Fruit fly (Drosophila melanogaster) whole organism, embryonic: ENCODE data around the gene Swip-1.

Experiments used
- ATbp ChIP-seq: fragments of 200-800 bp; sonication (Bioruptor generic); optimal IDR thresholded peaks from 2 replicates; lab custom pipeline; 2017; ENCODE audit warnings: missing biosample characterization, mild to moderate bottlenecking, missing genetic modification characterization, missing genetic modification reagents
- Abd-B ChIP-seq: fragments of 200-800 bp; sonication (Bioruptor generic); optimal IDR thresholded peaks from 2 replicates; lab custom pipeline; 2018; ENCODE audit warnings: missing biosample characterization, mild to moderate bottlenecking, missing genetic modification characterization, moderate library complexity
- CG10979 ChIP-seq: fragments of 200-800 bp; sonication (Bioruptor generic); optimal IDR thresholded peaks from 2 replicates; lab custom pipeline; 2018; ENCODE audit warnings: missing biosample characterization, mild to moderate bottlenecking, missing genetic modification characterization, moderate library complexity
- CG12071 ChIP-seq: fragments of 200-800 bp; sonication (Bioruptor generic); optimal IDR thresholded peaks from 3 replicates; lab custom pipeline; 2018; ENCODE audit warnings: missing biosample characterization, mild to moderate bottlenecking, missing genetic modification characterization
- CG12299 ChIP-seq: fragments of 200-800 bp; sonication (Bioruptor generic); optimal IDR thresholded peaks from 2 replicates; lab custom pipeline; 2018; ENCODE audit warnings: missing biosample characterization, mild to moderate bottlenecking, missing genetic modification characterization
- CG12659 ChIP-seq: fragments of 200-800 bp; sonication (Bioruptor generic); optimal IDR thresholded peaks from 3 replicates; lab custom pipeline; 2017; ENCODE audit warnings: mild to moderate bottlenecking, missing biosample characterization, missing genetic modification reagents, missing genetic modification characterization
- CG12744 ChIP-seq: fragments of 200-800 bp; sonication (Bioruptor generic); optimal IDR thresholded peaks from 2 replicates; lab custom pipeline; 2016; ENCODE audit warnings: missing biosample characterization, missing genetic modification characterization
- CG14014 ChIP-seq: fragments of 200-800 bp; sonication (Bioruptor generic); IDR thresholded peaks from 2 replicates; pipeline ENCODE4 v1.3.6; 2022; ENCODE audit warnings: missing biosample characterization, missing genetic modification characterization
- CG14710 ChIP-seq: fragments of 200-800 bp; sonication (Bioruptor generic); optimal IDR thresholded peaks from 3 replicates; lab custom pipeline; 2019; ENCODE audit warnings: missing biosample characterization, mild to moderate bottlenecking, missing genetic modification characterization, moderate library complexity
- CG1647 ChIP-seq: fragments of 200-800 bp; sonication (Bioruptor generic); optimal IDR thresholded peaks from 3 replicates; lab custom pipeline; 2016; ENCODE audit warnings: missing biosample characterization, missing genetic modification characterization
- CG17912 ChIP-seq: fragments of 200-800 bp; sonication (Bioruptor generic); optimal IDR thresholded peaks from 2 replicates; lab custom pipeline; 2018; ENCODE audit warnings: missing biosample characterization, mild to moderate bottlenecking, missing genetic modification characterization
- CG2889 ChIP-seq: fragments of 200-800 bp; sonication (Bioruptor generic); IDR thresholded peaks from 3 replicates; pipeline ENCODE4 v1.3.6; 2022; ENCODE audit warnings: missing biosample characterization, missing genetic modification characterization
- CG30431 ChIP-seq: fragments of 200-800 bp; sonication (Bioruptor generic); optimal IDR thresholded peaks from 2 replicates; lab custom pipeline; 2017; ENCODE audit warnings: missing biosample characterization, missing genetic modification characterization
- CG3726 ChIP-seq: fragments of 200-800 bp; sonication (Bioruptor generic); IDR thresholded peaks from 3 replicates; pipeline ENCODE4, ENCODE4 v1.3.6; 2022; ENCODE audit warnings: missing biosample characterization, missing genetic modification characterization
- CG42726 ChIP-seq: fragments of 200-800 bp; sonication (Bioruptor generic); IDR thresholded peaks from 2 replicates; pipeline ENCODE4 v1.3.6; 2022; ENCODE audit warnings: missing biosample characterization, missing genetic modification characterization; ENCODE audit not compliant: partially characterized antibody
- CG4424 ChIP-seq: fragments of 200-800 bp; sonication (Bioruptor generic); optimal IDR thresholded peaks from 3 replicates; lab custom pipeline; 2016; ENCODE audit warnings: missing biosample characterization, missing genetic modification characterization
- CG4820 ChIP-seq: fragments of 200-800 bp; sonication (Bioruptor generic); optimal IDR thresholded peaks from 3 replicates; lab custom pipeline; 2016; ENCODE audit warnings: missing biosample characterization, missing genetic modification characterization
- CG6765 ChIP-seq: fragments of 200-800 bp; sonication (Bioruptor generic); optimal IDR thresholded peaks from 3 replicates; lab custom pipeline; 2017; ENCODE audit warnings: missing biosample characterization, mild to moderate bottlenecking, missing genetic modification characterization
- CG7839 ChIP-seq: fragments of 200-800 bp; sonication (Bioruptor generic); optimal IDR thresholded peaks from 3 replicates; lab custom pipeline; 2018; ENCODE audit warnings: missing biosample characterization, mild to moderate bottlenecking, missing genetic modification characterization, moderate library complexity
- CG8281 ChIP-seq: fragments of 200-800 bp; sonication (Bioruptor generic); optimal IDR thresholded peaks from 2 replicates; lab custom pipeline; 2018; ENCODE audit warnings: missing biosample characterization, mild to moderate bottlenecking, missing genetic modification characterization, moderate library complexity
- CG9727 ChIP-seq: fragments of 200-800 bp; sonication (Bioruptor generic); optimal IDR thresholded peaks from 3 replicates; lab custom pipeline; 2017; ENCODE audit warnings: missing biosample characterization, mild to moderate bottlenecking, missing genetic modification characterization
- D19B ChIP-seq: fragments of 200-800 bp; sonication (Bioruptor generic); optimal IDR thresholded peaks from 2 replicates; lab custom pipeline; 2017; ENCODE audit warnings: missing biosample characterization, mild to moderate bottlenecking, missing genetic modification characterization
- Dad ChIP-seq: fragments of 200-800 bp; sonication (Bioruptor generic); optimal IDR thresholded peaks from 3 replicates; lab custom pipeline; 2016; ENCODE audit warnings: missing biosample characterization, missing genetic modification characterization
- HHEX ChIP-seq: fragments of 200-800 bp; sonication (Bioruptor generic); optimal IDR thresholded peaks from 3 replicates; lab custom pipeline; 2017; ENCODE audit warnings: missing biosample characterization, mild to moderate bottlenecking, missing genetic modification characterization, missing genetic modification reagents
- Hr3 ChIP-seq: fragments of 200-800 bp; sonication (Bioruptor generic); optimal IDR thresholded peaks from 3 replicates; lab custom pipeline; 2016; ENCODE audit warnings: missing biosample characterization, missing genetic modification characterization
- Kr ChIP-seq: fragments of 200-800 bp; sonication (Bioruptor generic); optimal IDR thresholded peaks from 2 replicates; lab custom pipeline; 2017; ENCODE audit warnings: missing biosample characterization, mild to moderate bottlenecking, missing genetic modification characterization
- NC2β ChIP-seq: fragments of 200-800 bp; sonication (Bioruptor generic); optimal IDR thresholded peaks from 2 replicates; lab custom pipeline; 2016; ENCODE audit warnings: missing biosample characterization, missing genetic modification characterization
- Poxn ChIP-seq: fragments of 200-800 bp; sonication (Bioruptor generic); IDR thresholded peaks from 2 replicates; pipeline ENCODE4 v1.3.6; 2022; ENCODE audit warnings: missing biosample characterization, missing genetic modification characterization
- Rfx ChIP-seq: fragments of 200-800 bp; sonication (Bioruptor generic); IDR thresholded peaks from 2 replicates; pipeline ENCODE4 v1.3.6; 2022; ENCODE audit warnings: missing biosample characterization, missing genetic modification characterization
- Side ChIP-seq: fragments of 200-800 bp; sonication (Bioruptor generic); optimal IDR thresholded peaks from 2 replicates; lab custom pipeline; 2016; ENCODE audit warnings: missing biosample characterization, missing genetic modification characterization
- Sry-β ChIP-seq: fragments of 200-800 bp; sonication (Bioruptor generic); optimal IDR thresholded peaks from 2 replicates; lab custom pipeline; 2018; ENCODE audit warnings: missing biosample characterization, mild to moderate bottlenecking, missing genetic modification characterization, moderate library complexity
- TFAM ChIP-seq: fragments of 200-800 bp; sonication (Bioruptor generic); optimal IDR thresholded peaks from 2 replicates; lab custom pipeline; 2017; ENCODE audit warnings: missing biosample characterization, missing genetic modification characterization, inconsistent platforms
- ash1 ChIP-seq: fragments of 200-800 bp; sonication (Bioruptor generic); optimal IDR thresholded peaks from 2 replicates; lab custom pipeline; 2018; ENCODE audit warnings: missing biosample characterization, mild to moderate bottlenecking, missing genetic modification characterization
- bowl ChIP-seq: fragments of 200-800 bp; sonication (Bioruptor generic); IDR thresholded peaks from 2 replicates; pipeline ENCODE4 v1.3.6; 2022; ENCODE audit warnings: missing biosample characterization, missing genetic modification characterization
- crol ChIP-seq: fragments of 200-800 bp; sonication (Bioruptor generic); IDR thresholded peaks from 2 replicates; pipeline ENCODE4 v1.3.6; 2022; ENCODE audit warnings: missing biosample characterization, missing genetic modification characterization
- disco-r ChIP-seq: fragments of 200-800 bp; sonication (Bioruptor generic); optimal IDR thresholded peaks from 2 replicates; lab custom pipeline; 2016; ENCODE audit warnings: missing biosample characterization, missing genetic modification characterization
- dmrt99B ChIP-seq: fragments of 200-800 bp; sonication (Bioruptor generic); optimal IDR thresholded peaks from 2 replicates; lab custom pipeline; 2018; ENCODE audit warnings: missing biosample characterization, mild to moderate bottlenecking, missing genetic modification characterization, moderate library complexity
- fd3F ChIP-seq: fragments of 200-800 bp; sonication (Bioruptor generic); optimal IDR thresholded peaks from 2 replicates; lab custom pipeline; 2018; ENCODE audit warnings: missing biosample characterization, mild to moderate bottlenecking, missing genetic modification characterization, moderate library complexity
- fd64A ChIP-seq: fragments of 200-800 bp; sonication (Bioruptor generic); optimal IDR thresholded peaks from 3 replicates; lab custom pipeline; 2018; ENCODE audit warnings: missing biosample characterization, mild to moderate bottlenecking, missing genetic modification characterization
- fd96Cb ChIP-seq: fragments of 200-800 bp; sonication (Bioruptor generic); optimal IDR thresholded peaks from 2 replicates; lab custom pipeline; 2018; ENCODE audit warnings: missing biosample characterization, mild to moderate bottlenecking, missing genetic modification characterization, moderate library complexity
- kay ChIP-seq: fragments of 200-800 bp; sonication (Bioruptor generic); optimal IDR thresholded peaks from 2 replicates; lab custom pipeline; 2016; ENCODE audit warnings: missing biosample characterization, missing genetic modification characterization
- pnt ChIP-seq: fragments of 200-800 bp; sonication (Bioruptor generic); optimal IDR thresholded peaks from 3 replicates; lab custom pipeline; 2016; ENCODE audit warnings: missing biosample characterization, missing genetic modification characterization
- row ChIP-seq: fragments of 200-800 bp; sonication (Bioruptor generic); IDR thresholded peaks from 3 replicates; pipeline ENCODE4 v1.3.6; 2022; ENCODE audit warnings: missing biosample characterization, missing genetic modification characterization
- sens ChIP-seq: fragments of 200-800 bp; sonication (Bioruptor generic); peaks from one replicate; lab custom pipeline; 2016; ENCODE audit warnings: missing biosample characterization, missing genetic modification characterization
- toy ChIP-seq: fragments of 200-800 bp; sonication (Bioruptor generic); IDR thresholded peaks from 2 replicates; pipeline ENCODE4 v1.3.6; 2022; ENCODE audit warnings: missing biosample characterization, missing genetic modification characterization
- ttk ChIP-seq: fragments of 200-800 bp; sonication (Bioruptor generic); IDR thresholded peaks from 2 replicates; pipeline ENCODE4 v2.1.2; 2022; ENCODE audit warnings: missing biosample characterization, missing genetic modification characterization
- tup ChIP-seq: fragments of 200-800 bp; sonication (Bioruptor generic); optimal IDR thresholded peaks from 2 replicates; lab custom pipeline; 2016; ENCODE audit warnings: missing biosample characterization, mild to moderate bottlenecking, missing genetic modification characterization, moderate library complexity
- zfh1 ChIP-seq: fragments of 200-800 bp; sonication (Bioruptor generic); IDR thresholded peaks from 3 replicates; pipeline ENCODE4 v1.3.6; 2022; ENCODE audit warnings: missing biosample characterization, missing genetic modification characterization
- zfh2 ChIP-seq: fragments of 200-800 bp; sonication (Bioruptor generic); optimal IDR thresholded peaks from 2 replicates; lab custom pipeline; 2016; ENCODE audit warnings: missing biosample characterization, missing genetic modification characterization

Swip-1 gene

dm6 chr2L:19021278-19022220, 34.5 kb upstream of the Swip-1 start (continued):
- TF ChIP-seq Poxn (no peak), sens (GFP tag; lab: Kevin White, UChicago) (peak; percentile 95), CG17912 (no peak), CG30431 (GFP tag; lab: Kevin White, UChicago) (peak; percentile 69), zfh2 (GFP tag; lab: Kevin White, UChicago) (peak; percentile 38), Kr (GFP tag; lab: Kevin White, UChicago) (no peak), fd3F (GFP tag; lab: Kevin White, UChicago) (peak; percentile 80), CG14710 (tag; lab: Kevin White, UChicago) (peak; percentile 56), D19B (GFP tag; lab: Kevin White, UChicago) (peak; percentile 52), CG4820 (GFP tag; lab: Kevin White, UChicago) (peak; percentile 61), ttk (GFP tag; lab: Robert Waterston, UW) (peak; percentile 65; the same call in 1 of the 2 replicates), toy (no peak), CG9727 (GFP tag; lab: Kevin White, UChicago) (peak; percentile 74), CG10979 (tag; lab: Kevin White, UChicago) (peak; percentile 75), CG12071 (GFP tag; lab: Kevin White, UChicago) (peak; percentile 56), Rfx (GFP tag; lab: Robert Waterston, UW) (peak; percentile 81), fd64A (peak; percentile 40), Sry-β (GFP tag; lab: Kevin White, UChicago) (no peak), fd96Cb (tag; lab: Kevin White, UChicago) (peak; percentile 73), Side (GFP tag; lab: Kevin White, UChicago) (no peak), tup (GFP tag; lab: Kevin White, UChicago) (no peak), row (GFP tag; lab: Robert Waterston, UW) (peak; percentile 87), NC2β (no peak), crol (peak; percentile 91), ATbp (peak; percentile 82), disco-r (no peak), Abd-B (GFP tag; lab: Kevin White, UChicago) (peak; percentile 64), Dad (no peak), HHEX (peak; percentile 71), zfh1 (GFP tag; lab: Robert Waterston, UW) (peak; percentile 88), CG12299 (peak; percentile 84), CG6765 (peak; percentile 23), CG12659 (GFP tag; lab: Kevin White, UChicago) (peak; percentile 85), CG7839 (tag; lab: Kevin White, UChicago) (peak; percentile 85), Hr3 (GFP tag; lab: Kevin White, UChicago) (peak; percentile 68), CG4424 (GFP tag; lab: Kevin White, UChicago) (peak; percentile 54), kay (GFP tag; lab: Kevin White, UChicago) (peak; percentile 6), CG3726 (GFP tag; lab: Robert Waterston, UW) (no peak), CG1647 (GFP tag; lab: Kevin White, UChicago) (no peak), CG42726 (no peak), dmrt99B (peak; percentile 85), CG14014 (GFP tag; lab: Robert Waterston, UW) (peak; percentile 76), TFAM (GFP tag; lab: Kevin White, UChicago) (no peak), CG2889 (GFP tag; lab: Robert Waterston, UW) (peak; percentile 38; the same call in 1 of the 3 replicates), CG12744 (GFP tag; lab: Kevin White, UChicago) (no peak), pnt (GFP tag; lab: Kevin White, UChicago) (peak; percentile 5), bowl (GFP tag; lab: Robert Waterston, UW) (no peak), ash1 (GFP tag; lab: Kevin White, UChicago) (no peak), CG8281 (tag; lab: Kevin White, UChicago) (peak; percentile 39)
